Worm (Caenorhabditis elegans) whole organism, L1 larva: Measurements from ENCODE around the gene C33D9.6.
A peak's percentile ranks its signal among the peaks of the same experiment; 100 is the strongest.

Experiments
- C16A3.4 ChIP-seq: fragments of 150-350 bp; optimal IDR thresholded peaks from 2 replicates; lab custom pipeline; 2014; ENCODE audit warnings: missing biosample characterization, missing genetic modification characterization
- C34B4.2 ChIP-seq: sonication (generic microtip); optimal IDR thresholded peaks from 2 replicates; lab custom pipeline; 2017; ENCODE audit warnings: mild to moderate bottlenecking, missing genetic modification characterization, missing compliant biosample characterization
- Y116A8C.19 ChIP-seq: sonication (generic microtip); optimal IDR thresholded peaks from 2 replicates; lab custom pipeline; 2016; ENCODE audit warnings: missing compliant biosample characterization, missing genetic modification characterization, borderline replicate concordance
- aly-2 ChIP-seq: fragments of 150-350 bp; optimal IDR thresholded peaks from 2 replicates; lab custom pipeline; 2014; ENCODE audit warnings: missing biosample characterization, missing genetic modification characterization
- ama-1 ChIP-seq: fragments of 150-350 bp; optimal IDR thresholded peaks from 2 replicates; lab custom pipeline; 2014
- blmp-1 ChIP-seq: fragments of 150-350 bp; optimal IDR thresholded peaks from 2 replicates; lab custom pipeline; 2014; ENCODE audit warnings: missing biosample characterization, missing genetic modification characterization
- ceh-63 ChIP-seq: fragments of 200-800 bp; sonication (Bioruptor generic); optimal IDR thresholded peaks from 2 replicates; lab custom pipeline; 2018; ENCODE audit warnings: mild to moderate bottlenecking, missing genetic modification characterization, missing compliant biosample characterization
- ceh-8 ChIP-seq: fragments of 200-800 bp; sonication (Bioruptor generic); optimal IDR thresholded peaks from 2 replicates; lab custom pipeline; 2018; ENCODE audit warnings: mild to moderate bottlenecking, missing genetic modification characterization, moderate library complexity, missing compliant biosample characterization
- ceh-88 ChIP-seq: fragments of 200-800 bp; sonication (Bioruptor generic); IDR thresholded peaks from 2 replicates; pipeline ENCODE4 v1.3.6; 2022; ENCODE audit warnings: missing genetic modification characterization, missing compliant biosample characterization
- ceh-90 ChIP-seq: sonication (generic microtip); optimal IDR thresholded peaks from 2 replicates; lab custom pipeline; 2016; ENCODE audit warnings: missing genetic modification characterization, missing compliant biosample characterization
- ces-1 ChIP-seq: fragments of 150-350 bp; optimal IDR thresholded peaks from 2 replicates; lab custom pipeline; 2014; ENCODE audit warnings: missing biosample characterization, missing genetic modification reagents, missing genetic modification characterization
- efl-3 ChIP-seq: fragments of 200-800 bp; sonication (Bioruptor generic); optimal IDR thresholded peaks from 2 replicates; lab custom pipeline; 2018; ENCODE audit warnings: mild to moderate bottlenecking, missing genetic modification characterization, missing compliant biosample characterization
- egl-13 ChIP-seq: sonication (generic microtip); optimal IDR thresholded peaks from 2 replicates; lab custom pipeline; 2016; ENCODE audit warnings: missing genotype, missing genetic modification reagents, missing genetic modification characterization, missing compliant biosample characterization
- egl-27 ChIP-seq, 2 experiments: fragments of 150-350 bp in 1 of 2; sonication (generic microtip); optimal IDR thresholded peaks; 3 replicates each; lab custom pipeline; 2017 to 2018; ENCODE audit warnings: missing biosample characterization in 2 of 2, missing genetic modification characterization in 2 of 2, missing genetic modification reagents in 2 of 2
- elt-2 ChIP-seq: sonication (generic microtip); optimal IDR thresholded peaks from 2 replicates; lab custom pipeline; 2016; ENCODE audit warnings: missing genetic modification characterization, mild to moderate bottlenecking, inconsistent platforms, missing compliant biosample characterization, missing genetic modification reagents
- fkh-10 ChIP-seq: sonication (generic microtip); optimal IDR thresholded peaks from 2 replicates; lab custom pipeline; 2017; ENCODE audit warnings: missing biosample characterization, missing genetic modification reagents, missing genetic modification characterization
- fkh-4 ChIP-seq: sonication (generic microtip); optimal IDR thresholded peaks from 2 replicates; lab custom pipeline; 2016; ENCODE audit warnings: missing compliant biosample characterization, missing genetic modification characterization, borderline replicate concordance
- fkh-8 ChIP-seq: sonication (generic microtip); optimal IDR thresholded peaks from 2 replicates; lab custom pipeline; 2016; ENCODE audit warnings: mild to moderate bottlenecking, missing genetic modification characterization, missing compliant biosample characterization
- fos-1 ChIP-seq: fragments of 150-350 bp; optimal IDR thresholded peaks from 2 replicates; lab custom pipeline; 2014; ENCODE audit warnings: missing biosample characterization, missing genetic modification characterization
- hlh-17 ChIP-seq: fragments of 200-800 bp; sonication (Bioruptor generic); optimal IDR thresholded peaks from 2 replicates; lab custom pipeline; 2018; ENCODE audit warnings: missing genetic modification characterization, mild to moderate bottlenecking, missing compliant biosample characterization, moderate library complexity, borderline replicate concordance
- hlh-4 ChIP-seq: sonication (generic microtip); optimal IDR thresholded peaks from 2 replicates; lab custom pipeline; 2016; ENCODE audit warnings: mild to moderate bottlenecking, missing genetic modification characterization, missing compliant biosample characterization
- hpl-2 ChIP-seq: fragments of 150-350 bp; optimal IDR thresholded peaks from 2 replicates; lab custom pipeline; 2014; ENCODE audit warnings: missing biosample characterization, missing genetic modification reagents, missing genetic modification characterization
- irx-1 ChIP-seq: sonication (generic microtip); optimal IDR thresholded peaks from 2 replicates; lab custom pipeline; 2016; ENCODE audit warnings: missing genetic modification characterization, missing compliant biosample characterization
- jun-1 ChIP-seq: fragments of 150-350 bp; optimal IDR thresholded peaks from 2 replicates; lab custom pipeline; 2014; ENCODE audit warnings: missing biosample characterization, missing genetic modification reagents, missing genetic modification characterization
- lin-13 ChIP-seq: fragments of 150-350 bp; optimal IDR thresholded peaks from 2 replicates; lab custom pipeline; 2014; ENCODE audit warnings: missing biosample characterization, missing genetic modification reagents, missing genetic modification characterization
- lin-14 ChIP-seq: fragments of 200-800 bp; sonication (Bioruptor generic); optimal IDR thresholded peaks from 2 replicates; lab custom pipeline; 2018; ENCODE audit warnings: mild to moderate bottlenecking, missing genetic modification characterization, moderate library complexity, missing compliant biosample characterization
- lin-15B ChIP-seq: fragments of 150-350 bp; sonication (generic microtip); optimal IDR thresholded peaks from 3 replicates; lab custom pipeline; 2014; ENCODE audit warnings: missing biosample characterization, missing genetic modification characterization
- lin-35 ChIP-seq, 2 experiments: fragments of 150-350 bp; optimal IDR thresholded peaks; 2 replicates each; lab custom pipeline; 2014; ENCODE audit warnings: missing biosample characterization in 2 of 2, missing genetic modification characterization in 2 of 2, missing genetic modification reagents in 2 of 2
- lir-3 ChIP-seq: sonication (generic microtip); optimal IDR thresholded peaks from 2 replicates; lab custom pipeline; 2016; ENCODE audit warnings: mild to moderate bottlenecking, missing genetic modification characterization, moderate library complexity, missing compliant biosample characterization; ENCODE audit not compliant: poor library complexity
- mab-9 ChIP-seq: fragments of 200-800 bp; sonication (Bioruptor generic); IDR thresholded peaks from 2 replicates; pipeline ENCODE4 v1.3.6; 2022; ENCODE audit warnings: missing genetic modification reagents, missing genetic modification characterization, missing compliant biosample characterization
- mdl-1 ChIP-seq, 2 experiments: fragments of 150-350 bp; optimal IDR thresholded peaks; 2 replicates each; lab custom pipeline; 2014 to 2017; ENCODE audit warnings: missing biosample characterization in 2 of 2, missing genetic modification characterization in 2 of 2, inconsistent platforms in 1 of 2
- mep-1 ChIP-seq: fragments of 150-350 bp; optimal IDR thresholded peaks from 2 replicates; lab custom pipeline; 2014; ENCODE audit warnings: missing biosample characterization, missing genetic modification characterization
- nhr-12 ChIP-seq: sonication (generic microtip); optimal IDR thresholded peaks from 2 replicates; lab custom pipeline; 2017; ENCODE audit warnings: missing biosample characterization, missing genetic modification characterization
- nhr-19 ChIP-seq: fragments of 200-800 bp; sonication (Bioruptor generic); conservative IDR thresholded peaks from 2 replicates; pipeline ENCODE4 v1.3.6; 2022; ENCODE audit warnings: missing genetic modification characterization, missing compliant biosample characterization
- nhr-28 ChIP-seq: fragments of 150-350 bp; optimal IDR thresholded peaks from 2 replicates; lab custom pipeline; 2014; ENCODE audit warnings: missing biosample characterization, missing genetic modification characterization
- nhr-77 ChIP-seq: fragments of 150-350 bp; optimal IDR thresholded peaks from 2 replicates; lab custom pipeline; 2014; ENCODE audit warnings: missing biosample characterization, missing genetic modification characterization
- nhr-85 ChIP-seq: sonication (generic microtip); peaks from one replicate; lab custom pipeline; 2016; ENCODE audit warnings: missing genetic modification characterization, inconsistent platforms, missing compliant biosample characterization
- nhr-90 ChIP-seq: sonication (generic microtip); optimal IDR thresholded peaks from 2 replicates; lab custom pipeline; 2016; ENCODE audit warnings: mild to moderate bottlenecking, missing genetic modification characterization, missing compliant biosample characterization; ENCODE audit not compliant: poor library complexity
- pag-3 ChIP-seq: sonication (generic microtip); optimal IDR thresholded peaks from 2 replicates; lab custom pipeline; 2017; ENCODE audit warnings: missing genetic modification characterization, mild to moderate bottlenecking, missing compliant biosample characterization, antibody characterized with exemption, borderline replicate concordance; ENCODE audit not compliant: insufficient read depth
- pax-3 ChIP-seq: fragments of 200-800 bp; sonication (Bioruptor generic); optimal IDR thresholded peaks from 2 replicates; lab custom pipeline; 2018; ENCODE audit warnings: mild to moderate bottlenecking, missing genetic modification characterization, moderate library complexity, missing compliant biosample characterization
- snpc-4 ChIP-seq: fragments of 150-350 bp; optimal IDR thresholded peaks from 2 replicates; lab custom pipeline; 2014; ENCODE audit warnings: missing biosample characterization, missing genetic modification characterization
- snu-23 ChIP-seq: sonication (generic microtip); optimal IDR thresholded peaks from 2 replicates; lab custom pipeline; 2016; ENCODE audit warnings: missing genetic modification characterization, missing compliant biosample characterization
- sox-4 ChIP-seq: sonication (generic microtip); optimal IDR thresholded peaks from 2 replicates; lab custom pipeline; 2016; ENCODE audit warnings: missing genetic modification characterization, missing compliant biosample characterization
- sup-37 ChIP-seq: fragments of 200-800 bp; sonication (Bioruptor generic); optimal IDR thresholded peaks from 2 replicates; lab custom pipeline; 2018; ENCODE audit warnings: mild to moderate bottlenecking, missing genetic modification characterization, missing compliant biosample characterization
- swsn-7 ChIP-seq: sonication (generic microtip); optimal IDR thresholded peaks from 2 replicates; lab custom pipeline; 2016; ENCODE audit warnings: missing genetic modification characterization, missing compliant biosample characterization
- unc-130 ChIP-seq: fragments of 150-350 bp; optimal IDR thresholded peaks from 2 replicates; lab custom pipeline; 2017; ENCODE audit warnings: missing biosample characterization, missing genetic modification characterization, inconsistent platforms
- unc-30 ChIP-seq: sonication (generic microtip); optimal IDR thresholded peaks from 2 replicates; lab custom pipeline; 2017; ENCODE audit warnings: missing biosample characterization, missing genetic modification characterization
- unc-86 ChIP-seq: sonication (generic microtip); optimal IDR thresholded peaks from 2 replicates; lab custom pipeline; 2016; ENCODE audit warnings: missing genetic modification characterization, missing compliant biosample characterization
- unc-98 ChIP-seq: fragments of 200-800 bp; sonication (Bioruptor generic); IDR thresholded peaks from 2 replicates; pipeline ENCODE4 v1.3.6; 2022; ENCODE audit warnings: missing genetic modification characterization, missing compliant biosample characterization
- vab-15 ChIP-seq: sonication (generic microtip); optimal IDR thresholded peaks from 2 replicates; lab custom pipeline; 2017; ENCODE audit warnings: missing genotype, mild to moderate bottlenecking, missing genetic modification characterization, missing compliant biosample characterization
- zip-4 ChIP-seq: fragments of 200-800 bp; sonication (Bioruptor generic); optimal IDR thresholded peaks from 2 replicates; lab custom pipeline; 2018; ENCODE audit warnings: mild to moderate bottlenecking, missing genetic modification characterization, moderate library complexity, missing compliant biosample characterization
- ztf-11 ChIP-seq, 2 experiments: sonication (generic microtip); optimal IDR thresholded peaks; 2 replicates each; lab custom pipeline; 2016 to 2017; ENCODE audit warnings: missing genetic modification characterization in 2 of 2, missing biosample characterization in 1 of 2, missing compliant biosample characterization in 1 of 2

The C33D9.6 gene

DNA sequence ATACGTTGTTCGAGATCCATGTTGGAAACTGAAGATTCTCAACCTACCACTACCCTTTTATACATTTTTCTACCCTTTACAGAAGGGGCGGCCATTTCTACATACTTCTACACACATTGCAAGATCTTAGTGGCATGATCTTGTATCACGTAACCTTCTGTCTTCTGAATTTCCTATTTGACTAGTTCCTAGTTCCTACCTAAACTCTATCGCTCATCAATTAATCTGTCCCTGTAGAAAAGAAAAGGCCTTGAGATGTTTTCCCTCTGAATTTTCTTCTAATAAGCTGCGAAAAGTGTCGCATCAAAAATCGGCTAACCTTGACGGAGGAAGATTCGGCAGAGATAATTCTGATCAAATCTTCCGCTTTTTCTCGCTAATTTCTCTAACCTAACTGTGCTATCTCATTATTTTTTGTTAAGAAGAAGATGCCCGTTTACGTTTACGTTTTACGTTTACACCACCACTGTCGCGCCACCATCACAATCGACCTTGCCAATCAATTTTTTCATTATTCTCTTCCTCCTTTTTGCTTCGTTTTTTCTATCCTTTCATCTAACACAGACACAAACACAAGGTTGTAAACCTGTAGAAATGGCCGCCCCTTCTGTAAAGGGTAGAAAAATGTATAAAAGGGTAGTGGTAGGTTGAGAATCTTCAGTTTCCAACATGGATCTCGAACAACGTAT is 46.3 kb upstream of the C33D9.6 start, which contains the start of the genes col-117 and col-3 (continued):
- no peak for TF ChIP-seq Y116A8C.19 (tag; lab: Kevin White, UChicago)
- no peak for TF ChIP-seq nhr-28 (tag; lab: Kevin White, UChicago)
- no peak for TF ChIP-seq hlh-17 (GFP tag; lab: Kevin White, UChicago)
- TF ChIP-seq lin-15B (tag; lab: Kevin White, UChicago) = no peak
- TF ChIP-seq nhr-90 = peak; percentile 18
- no peak for TF ChIP-seq ceh-8 (GFP tag; lab: Kevin White, UChicago)
- peak; percentile 59 for TF ChIP-seq mep-1 (tag; lab: Kevin White, UChicago)
- TF ChIP-seq jun-1 (tag; lab: Kevin White, UChicago) = no peak
- no peak for TF ChIP-seq C34B4.2
- TF ChIP-seq nhr-85 (tag; lab: Kevin White, UChicago) = peak; percentile 98
- TF ChIP-seq mab-9 (GFP tag; lab: Robert Waterston, UW) = no peak
- TF ChIP-seq blmp-1 = peak; percentile 91
- TF ChIP-seq elt-2 (tag; lab: Kevin White, UChicago) = no peak
- no peak for TF ChIP-seq egl-13 (tag; lab: Kevin White, UChicago)
- no peak for TF ChIP-seq nhr-12
- peak; percentile 8 for TF ChIP-seq vab-15 (tag; lab: Kevin White, UChicago)
- no peak for TF ChIP-seq ceh-63 (GFP tag; lab: Kevin White, UChicago)
- no peak for TF ChIP-seq efl-3 (GFP tag; lab: Kevin White, UChicago)
- peak; percentile 52 for TF ChIP-seq irx-1 (tag; lab: Kevin White, UChicago)
- TF ChIP-seq nhr-19 = peak; percentile 37
- TF ChIP-seq unc-98 (GFP tag; lab: Robert Waterston, UW) = no peak
- TF ChIP-seq zip-4 (GFP tag; lab: Kevin White, UChicago) = no peak
- TF ChIP-seq fos-1 (tag; lab: Kevin White, UChicago) = no peak
- TF ChIP-seq sup-37 (GFP tag; lab: Kevin White, UChicago) = no peak
- TF ChIP-seq fkh-8 (tag; lab: Kevin White, UChicago) = no peak
- no peak for TF ChIP-seq fkh-10 (GFP tag; lab: Kevin White, UChicago)
- TF ChIP-seq snu-23 (GFP tag; lab: Kevin White, UChicago) = peak; percentile 58
- no peak for TF ChIP-seq lir-3 (tag; lab: Kevin White, UChicago)
- TF ChIP-seq lin-14 (GFP tag; lab: Kevin White, UChicago) = peak; percentile 88
- no peak for TF ChIP-seq aly-2 (tag; lab: Kevin White, UChicago)
- TF ChIP-seq swsn-7 (tag; lab: Kevin White, UChicago) = peak; percentile 6
- TF ChIP-seq pag-3 (tag; lab: Kevin White, UChicago) = peak; percentile 58
- no peak for TF ChIP-seq ceh-90 (tag; lab: Kevin White, UChicago)
- TF ChIP-seq unc-130 (tag; lab: Kevin White, UChicago) = peak; percentile 67
- TF ChIP-seq hlh-4 (tag; lab: Kevin White, UChicago) = no peak
- peak in 1 of 2 experiments; percentile 17 for TF ChIP-seq mdl-1 (tag; optimal IDR thresholded peaks at IDR 0.05; lab: Kevin White, UChicago)
- no peak for TF ChIP-seq pax-3 (tag; lab: Kevin White, UChicago)
- no peak for TF ChIP-seq egl-27 (tag; optimal IDR thresholded peaks at IDR 0.05; lab: Kevin White, UChicago)
- TF ChIP-seq sox-4 (tag; lab: Kevin White, UChicago) = no peak
- no peak for TF ChIP-seq ztf-11 (tag; optimal IDR thresholded peaks at IDR 0.05; lab: Kevin White, UChicago)
- no peak for TF ChIP-seq unc-30 (tag; lab: Kevin White, UChicago)
- TF ChIP-seq nhr-77 (tag; lab: Kevin White, UChicago) = no peak
- TF ChIP-seq hpl-2 (GFP tag; lab: Kevin White, UChicago) = no peak
- peak in 1 of 2 experiments; percentile 1 for TF ChIP-seq lin-35 (GFP tag; optimal IDR thresholded peaks at IDR 0.05; lab: Kevin White, UChicago)
- no peak for TF ChIP-seq snpc-4 (tag; lab: Kevin White, UChicago)
- TF ChIP-seq fkh-4 (tag; lab: Kevin White, UChicago) = no peak
- peak; percentile 35 for TF ChIP-seq C16A3.4 (tag; lab: Kevin White, UChicago)
- TF ChIP-seq lin-13 (GFP tag; lab: Kevin White, UChicago) = no peak
- TF ChIP-seq ces-1 (GFP tag; lab: Kevin White, UChicago) = no peak
- no peak for TF ChIP-seq ama-1
- no peak for TF ChIP-seq unc-86 (tag; lab: Kevin White, UChicago)
- TF ChIP-seq ceh-88 = no peak
